Fruit fly (Drosophila melanogaster): ENCODE results near the gene bip1.
A peak's percentile ranks its signal among the peaks of the same experiment; 100 is the strongest.

The bip1 gene

dm6 chr3L:8056740-8057253, 1.7 kb downstream of the bip1 start (continued):
- TF ChIP-seq D (optimal IDR thresholded peaks at IDR 0.05) = no peak
- peak; percentile 31 for TF ChIP-seq D (GFP tag; optimal IDR thresholded peaks at IDR 0.05)
- peak; percentile 70 for TF ChIP-seq Sox100B (GFP tag; optimal IDR thresholded peaks at IDR 0.05)
- TF ChIP-seq nau (GFP tag; optimal IDR thresholded peaks at IDR 0.05) = peak; percentile 38
- TF ChIP-seq CG3281 (GFP tag; optimal IDR thresholded peaks at IDR 0.05) = peak; percentile 68
- TF ChIP-seq CG8359 (GFP tag; optimal IDR thresholded peaks at IDR 0.05; ENCODE audit: borderline replicate concordance) = peak; percentile 6
- peak; percentile 39 for TF ChIP-seq CG12391 (tag; optimal IDR thresholded peaks at IDR 0.05)
- TF ChIP-seq CG6654 (GFP tag; optimal IDR thresholded peaks at IDR 0.05) = peak; percentile 2
- TF ChIP-seq CG5180 (GFP tag; optimal IDR thresholded peaks at IDR 0.05) = peak; percentile 49
- TF ChIP-seq CG33213 (GFP tag; optimal IDR thresholded peaks at IDR 0.05) = no peak
- peak; percentile 37 for TF ChIP-seq Fer1 (GFP tag; optimal IDR thresholded peaks at IDR 0.05)
- peak; percentile 9 for TF ChIP-seq lilli (GFP tag; optimal IDR thresholded peaks at IDR 0.05)
- peak; percentile 17 for TF ChIP-seq crc (GFP tag; optimal IDR thresholded peaks at IDR 0.05)
- TF ChIP-seq Antp (GFP tag; optimal IDR thresholded peaks at IDR 0.05) = no peak
- TF ChIP-seq CG13894 (tag; optimal IDR thresholded peaks at IDR 0.05) = peak; percentile 8
- TF ChIP-seq Meics (GFP tag; optimal IDR thresholded peaks at IDR 0.05) = peak; percentile 64
- TF ChIP-seq zfh2 (GFP tag; optimal IDR thresholded peaks at IDR 0.05) = peak; percentile 17
- TF ChIP-seq hkb (optimal IDR thresholded peaks at IDR 0.05) = no peak
- TF ChIP-seq hkb (GFP tag; IDR thresholded peaks at IDR 0.05) = peak; percentile 50; the same call in 1 of the 2 replicates
- TF ChIP-seq CG6765 (GFP tag; optimal IDR thresholded peaks at IDR 0.05) = peak; percentile 57
- peak; percentile 46 for TF ChIP-seq grau (tag; optimal IDR thresholded peaks at IDR 0.05)
- TF ChIP-seq Xbp1 (GFP tag; optimal IDR thresholded peaks at IDR 0.05) = peak; percentile 42
- peak; percentile 11 for TF ChIP-seq CG3838 (GFP tag; optimal IDR thresholded peaks at IDR 0.05)
- TF ChIP-seq CG8924 (tag; optimal IDR thresholded peaks at IDR 0.05) = peak; percentile 23
- TF ChIP-seq E2f2 (GFP tag; IDR thresholded peaks at IDR 0.05) = 0 out of 2 replicates have a peak, but pooled peaks have one; percentile 8
- no peak for TF ChIP-seq kah (GFP tag; optimal IDR thresholded peaks at IDR 0.05)
- peak; percentile 33 for TF ChIP-seq trem (tag; optimal IDR thresholded peaks at IDR 0.05)
- TF ChIP-seq nom (GFP tag; optimal IDR thresholded peaks at IDR 0.05) = peak; percentile 78
- no peak for TF ChIP-seq aop (GFP tag; IDR thresholded peaks at IDR 0.05)
- TF ChIP-seq chif (GFP tag; optimal IDR thresholded peaks at IDR 0.05) = peak in 1 of 2 experiments; percentile 16
- TF ChIP-seq CG11093 (GFP tag; IDR thresholded peaks at IDR 0.05) = no peak
- TF ChIP-seq CG15011 (GFP tag; optimal IDR thresholded peaks at IDR 0.05) = peak; percentile 49
- TF ChIP-seq CG31441 (GFP tag; IDR thresholded peaks at IDR 0.05) = peak; percentile 54; the same call in 1 of the 2 replicates
- peak; percentile 34 for TF ChIP-seq CG18619 (GFP tag; optimal IDR thresholded peaks at IDR 0.05)
- TF ChIP-seq CG7556 (GFP tag; optimal IDR thresholded peaks at IDR 0.05) = peak; percentile 35
- TF ChIP-seq ATbp (GFP tag; optimal IDR thresholded peaks at IDR 0.05) = peak; percentile 49
- TF ChIP-seq CG30403 (GFP tag; optimal IDR thresholded peaks at IDR 0.05) = peak; percentile 65
- TF ChIP-seq Fer3 (tag; optimal IDR thresholded peaks at IDR 0.05) = peak; percentile 24
- TF ChIP-seq CG43689 (GFP tag; IDR thresholded peaks at IDR 0.05) = no peak
- TF ChIP-seq CG10267 (tag; optimal IDR thresholded peaks at IDR 0.05) = peak; percentile 22
- TF ChIP-seq CG12659 (GFP tag; optimal IDR thresholded peaks at IDR 0.05) = peak; percentile 18
- TF ChIP-seq Pdp1 (GFP tag; optimal IDR thresholded peaks at IDR 0.05) = peak in 1 of 2 experiments; percentile 40
- peak; percentile 26 for TF ChIP-seq slou (GFP tag; optimal IDR thresholded peaks at IDR 0.05)
- TF ChIP-seq D19B (GFP tag; optimal IDR thresholded peaks at IDR 0.05) = peak; percentile 41
- TF ChIP-seq bcd (GFP tag; optimal IDR thresholded peaks at IDR 0.05) = peak; percentile 49
- TF ChIP-seq cas (GFP tag; IDR thresholded peaks at IDR 0.05) = no peak
- peak; percentile 42 for TF ChIP-seq ind (GFP tag; optimal IDR thresholded peaks at IDR 0.05)
- TF ChIP-seq cato (GFP tag; optimal IDR thresholded peaks at IDR 0.05; ENCODE audit: borderline replicate concordance) = peak; percentile 1
- TF ChIP-seq tin (GFP tag; optimal IDR thresholded peaks at IDR 0.05) = peak; percentile 36
- TF ChIP-seq CG18262 (tag; optimal IDR thresholded peaks at IDR 0.05) = peak; percentile 63
